Worm (Caenorhabditis elegans) whole organism, L4 larva: ENCODE data around the gene Y75B8A.19.

Source experiments
- F49E8.2 ChIP-seq: sonication (generic microtip); optimal IDR thresholded peaks from 2 replicates; lab custom pipeline; 2016; ENCODE audit warnings: missing compliant biosample characterization, mild to moderate bottlenecking, missing genetic modification characterization, borderline replicate concordance
- ZK337.2 ChIP-seq: fragments of 200-800 bp; sonication (Bioruptor generic); IDR thresholded peaks from 2 replicates; pipeline ENCODE4 v1.3.6; 2022; ENCODE audit warnings: missing genetic modification reagents, missing genetic modification characterization, missing compliant biosample characterization
- aha-1 ChIP-seq: fragments of 150-350 bp; peaks from one replicate; lab custom pipeline; 2014; ENCODE audit warnings: missing biosample characterization, missing genetic modification characterization
- attf-4 ChIP-seq: sonication (generic microtip); optimal IDR thresholded peaks from 3 replicates; lab custom pipeline; 2017; ENCODE audit warnings: missing biosample characterization, missing genetic modification characterization
- ceh-32 ChIP-seq: sonication (generic microtip); optimal IDR thresholded peaks from 2 replicates; lab custom pipeline; 2016; ENCODE audit warnings: mild to moderate bottlenecking, missing genetic modification characterization, missing compliant biosample characterization; ENCODE audit not compliant: poor library complexity
- cey-2 ChIP-seq: sonication (generic microtip); optimal IDR thresholded peaks from 3 replicates; lab custom pipeline; 2017; ENCODE audit warnings: missing genetic modification characterization, mild to moderate bottlenecking, missing compliant biosample characterization, antibody characterized with exemption, borderline replicate concordance; ENCODE audit not compliant: insufficient read depth
- ctbp-1 ChIP-seq: fragments of 200-800 bp; sonication (Bioruptor generic); IDR thresholded peaks from 2 replicates; pipeline ENCODE4 v1.3.6; 2022; ENCODE audit warnings: missing genetic modification reagents, missing genetic modification characterization, missing compliant biosample characterization
- daf-12 ChIP-seq: fragments of 150-350 bp; optimal IDR thresholded peaks from 2 replicates; lab custom pipeline; 2014; ENCODE audit warnings: missing biosample characterization, missing genetic modification reagents, missing genetic modification characterization
- daf-19 ChIP-seq: fragments of 200-800 bp; sonication (Bioruptor generic); conservative IDR thresholded peaks from 2 replicates; pipeline ENCODE4 v1.3.6; 2022; ENCODE audit warnings: missing genetic modification characterization, missing compliant biosample characterization
- dmd-6 ChIP-seq: fragments of 200-800 bp; sonication (Bioruptor generic); IDR thresholded peaks from 2 replicates; pipeline ENCODE4 v1.3.6; 2022; ENCODE audit warnings: missing genetic modification reagents, missing genetic modification characterization, missing compliant biosample characterization
- dve-1 ChIP-seq: sonication (generic microtip); optimal IDR thresholded peaks from 2 replicates; lab custom pipeline; 2017; ENCODE audit warnings: antibody characterized with exemption, mild to moderate bottlenecking, missing genetic modification characterization, missing compliant biosample characterization; ENCODE audit not compliant: insufficient read depth
- egl-43 ChIP-seq: fragments of 200-800 bp; sonication (Bioruptor generic); IDR thresholded peaks from 2 replicates; pipeline ENCODE4 v1.3.6; 2022; ENCODE audit warnings: missing genetic modification reagents, missing genetic modification characterization, missing compliant biosample characterization
- fkh-10 ChIP-seq: fragments of 150-350 bp; optimal IDR thresholded peaks from 2 replicates; lab custom pipeline; 2014; ENCODE audit warnings: missing biosample characterization, missing genetic modification reagents, missing genetic modification characterization
- gei-8 ChIP-seq: fragments of 200-800 bp; sonication (Bioruptor generic); optimal IDR thresholded peaks from 2 replicates; lab custom pipeline; 2018; ENCODE audit warnings: mild to moderate bottlenecking, missing genetic modification characterization, missing compliant biosample characterization
- hif-1 ChIP-seq, 2 experiments: sonication (generic microtip); optimal IDR thresholded peaks; 2 replicates each; lab custom pipeline; 2016 to 2017; ENCODE audit warnings: missing compliant biosample characterization in 2 of 2, missing genetic modification characterization in 2 of 2, missing genetic modification reagents in 2 of 2, missing genotype in 2 of 2, mild to moderate bottlenecking in 1 of 2
- hlh-11 ChIP-seq: fragments of 200-800 bp; sonication (Bioruptor generic); optimal IDR thresholded peaks from 2 replicates; lab custom pipeline; 2018; ENCODE audit warnings: mild to moderate bottlenecking, missing genetic modification characterization, missing compliant biosample characterization
- hmg-1.1 ChIP-seq: fragments of 200-800 bp; sonication (Bioruptor generic); IDR thresholded peaks from 2 replicates; pipeline ENCODE4 v1.3.6; 2022; ENCODE audit warnings: missing genetic modification reagents, missing genetic modification characterization, missing compliant biosample characterization
- lin-38 ChIP-seq: fragments of 200-800 bp; sonication (Bioruptor generic); IDR thresholded peaks from 2 replicates; pipeline ENCODE4 v1.3.6; 2022; ENCODE audit warnings: missing genetic modification reagents, missing genetic modification characterization, missing compliant biosample characterization
- mes-2 ChIP-seq: sonication (generic microtip); optimal IDR thresholded peaks from 2 replicates; lab custom pipeline; 2016; ENCODE audit warnings: missing genotype, mild to moderate bottlenecking, missing genetic modification characterization, missing compliant biosample characterization; ENCODE audit not compliant: poor library complexity, severe bottlenecking
- nhr-10 ChIP-seq: fragments of 150-350 bp; optimal IDR thresholded peaks from 2 replicates; lab custom pipeline; 2014; ENCODE audit warnings: missing biosample characterization, missing genetic modification characterization
- nhr-102 ChIP-seq: sonication (generic microtip); optimal IDR thresholded peaks from 2 replicates; lab custom pipeline; 2016; ENCODE audit warnings: mild to moderate bottlenecking, missing genetic modification characterization, moderate library complexity, missing compliant biosample characterization
- nhr-111 ChIP-seq: fragments of 200-800 bp; sonication (Bioruptor generic); optimal IDR thresholded peaks from 2 replicates; lab custom pipeline; 2018; ENCODE audit warnings: mild to moderate bottlenecking, missing genetic modification characterization, missing compliant biosample characterization
- nhr-237 ChIP-seq: sonication (generic microtip); optimal IDR thresholded peaks from 2 replicates; lab custom pipeline; 2017; ENCODE audit warnings: missing biosample characterization, missing genetic modification characterization
- nhr-48 ChIP-seq: sonication (generic microtip); optimal IDR thresholded peaks from 2 replicates; lab custom pipeline; 2016; ENCODE audit warnings: mild to moderate bottlenecking, missing genetic modification characterization, missing compliant biosample characterization
- nhr-77 ChIP-seq: fragments of 150-350 bp; optimal IDR thresholded peaks from 2 replicates; lab custom pipeline; 2014; ENCODE audit warnings: missing biosample characterization, missing genetic modification characterization
- rbr-2 ChIP-seq: sonication (generic microtip); optimal IDR thresholded peaks from 2 replicates; lab custom pipeline; 2016; ENCODE audit warnings: missing genotype, missing genetic modification characterization, missing compliant biosample characterization
- set-16 ChIP-seq: fragments of 200-800 bp; sonication (Bioruptor generic); IDR thresholded peaks from 2 replicates; pipeline ENCODE4 v1.3.6; 2022; ENCODE audit warnings: missing genetic modification reagents, missing genetic modification characterization, missing compliant biosample characterization
- skn-1 ChIP-seq: fragments of 150-350 bp; optimal IDR thresholded peaks from 2 replicates; lab custom pipeline; 2014; ENCODE audit warnings: missing biosample characterization, missing genetic modification characterization
- snpc-1.2 ChIP-seq: fragments of 200-800 bp; sonication (Bioruptor generic); IDR thresholded peaks from 2 replicates; pipeline ENCODE4 v1.3.6; 2022; ENCODE audit warnings: missing genetic modification reagents, missing genetic modification characterization, missing compliant biosample characterization
- spr-1 ChIP-seq: sonication (generic microtip); optimal IDR thresholded peaks from 2 replicates; lab custom pipeline; 2016; ENCODE audit warnings: mild to moderate bottlenecking, missing genetic modification characterization, missing compliant biosample characterization
- spr-3 ChIP-seq: fragments of 200-800 bp; sonication (Bioruptor generic); optimal IDR thresholded peaks from 2 replicates; lab custom pipeline; 2018; ENCODE audit warnings: mild to moderate bottlenecking, missing genetic modification characterization, missing compliant biosample characterization
- tag-97 ChIP-seq: fragments of 200-800 bp; sonication (Bioruptor generic); IDR thresholded peaks from 2 replicates; pipeline ENCODE4 v1.3.6; 2022; ENCODE audit warnings: missing genetic modification characterization, missing compliant biosample characterization
- tra-1 ChIP-seq: fragments of 200-800 bp; sonication (Bioruptor generic); IDR thresholded peaks from 2 replicates; pipeline ENCODE4 v1.3.6; 2022; ENCODE audit warnings: missing genetic modification reagents, missing genetic modification characterization, missing compliant biosample characterization
- unc-130 ChIP-seq: sonication (generic microtip); optimal IDR thresholded peaks from 2 replicates; lab custom pipeline; 2016; ENCODE audit warnings: missing genetic modification reagents, missing genetic modification characterization, missing compliant biosample characterization
- unc-62 ChIP-seq, 3 experiments: fragments of 150-350 bp in 1 of 3; sonication (generic microtip); optimal IDR thresholded peaks in 2 of 3; peaks in 1 of 3; 1 replicate in 1 of 3; 2 replicates in 2 of 3; lab custom pipeline; 2014 to 2017; ENCODE audit warnings: missing biosample characterization in 3 of 3, missing genetic modification characterization in 3 of 3, missing genetic modification reagents in 3 of 3, missing genotype in 1 of 3
- zag-1 ChIP-seq: fragments of 150-350 bp; optimal IDR thresholded peaks from 2 replicates; lab custom pipeline; 2014; ENCODE audit warnings: missing biosample characterization, missing genetic modification characterization
- ztf-11 ChIP-seq: fragments of 150-350 bp; optimal IDR thresholded peaks from 2 replicates; lab custom pipeline; 2014; ENCODE audit warnings: missing biosample characterization, missing genetic modification characterization
- ztf-7 ChIP-seq: fragments of 150-350 bp; optimal IDR thresholded peaks from 2 replicates; lab custom pipeline; 2014; ENCODE audit warnings: missing biosample characterization, missing genetic modification characterization

Y75B8A.19 gene

DNA sequence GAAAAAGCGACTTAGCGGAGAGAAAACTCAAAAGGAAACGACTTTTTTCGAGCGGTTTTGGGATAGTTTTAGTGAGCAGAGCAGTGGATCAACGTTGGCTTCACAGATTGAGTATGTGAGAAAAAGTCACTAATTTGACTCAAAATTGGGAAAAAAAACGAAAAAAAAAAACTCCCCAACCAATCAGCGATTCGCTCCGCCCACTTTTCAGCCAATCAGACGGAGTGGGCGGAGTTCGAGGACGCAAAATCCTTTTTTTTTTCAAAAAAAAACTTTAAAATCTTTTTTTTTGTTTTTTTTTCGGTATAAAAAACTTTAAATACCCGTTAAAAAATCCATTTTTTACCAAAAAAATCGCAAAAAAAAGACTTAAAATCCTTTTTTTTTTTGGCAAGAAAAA is 5.6 kb upstream of the Y75B8A.19 start:
- no peak for TF ChIP-seq zag-1 (tag; lab: Kevin White, UChicago)
- TF ChIP-seq ztf-11 = no peak
- no peak for TF ChIP-seq nhr-48 (tag; lab: Kevin White, UChicago)
- no peak for TF ChIP-seq dmd-6 (GFP tag; lab: Robert Waterston, UW)
- no peak for TF ChIP-seq hif-1 (tag; optimal IDR thresholded peaks at IDR 0.05; lab: Kevin White, UChicago)
- TF ChIP-seq nhr-102 (tag; lab: Kevin White, UChicago) = no peak
- TF ChIP-seq daf-19 (GFP tag; lab: Robert Waterston, UW) = no peak
- TF ChIP-seq spr-3 (GFP tag; lab: Kevin White, UChicago) = no peak
- no peak for TF ChIP-seq nhr-77 (tag; lab: Kevin White, UChicago)
- TF ChIP-seq ztf-7 (tag; lab: Kevin White, UChicago) = no peak
- TF ChIP-seq tra-1 (GFP tag; lab: Robert Waterston, UW) = no peak
- no peak for TF ChIP-seq fkh-10 (GFP tag; lab: Kevin White, UChicago)
- no peak for TF ChIP-seq nhr-10 (tag; lab: Kevin White, UChicago)
- no peak for TF ChIP-seq nhr-111 (GFP tag; lab: Kevin White, UChicago)
- TF ChIP-seq rbr-2 (tag; lab: Kevin White, UChicago) = no peak

DNA sequence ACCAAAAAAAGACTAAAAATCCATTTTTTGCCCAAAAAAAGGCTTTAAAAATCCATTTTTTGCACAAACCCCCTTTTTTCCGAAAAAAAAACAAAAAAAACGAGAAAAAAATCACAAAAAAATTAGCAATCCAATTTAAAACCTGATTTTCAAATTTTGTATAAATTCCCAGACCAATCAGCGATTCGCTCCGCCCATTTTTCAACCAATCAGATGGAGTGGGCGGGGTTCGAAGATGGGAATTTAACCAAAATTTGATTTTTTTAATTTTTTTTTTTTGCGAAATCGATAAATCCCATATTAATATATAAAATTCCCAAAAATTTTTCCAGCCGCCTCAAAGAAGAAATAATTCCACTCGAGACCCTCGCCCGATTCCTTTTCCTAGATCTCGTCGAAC is 5.0 kb upstream of the Y75B8A.19 start:
- TF ChIP-seq egl-43 (GFP tag; lab: Robert Waterston, UW) (no peak), daf-12 (no peak), cey-2 (no peak), nhr-237 (tag; lab: Kevin White, UChicago) (no peak), attf-4 (tag; lab: Kevin White, UChicago) (no peak), snpc-1.2 (no peak), skn-1 (no peak), set-16 (no peak)

DNA sequence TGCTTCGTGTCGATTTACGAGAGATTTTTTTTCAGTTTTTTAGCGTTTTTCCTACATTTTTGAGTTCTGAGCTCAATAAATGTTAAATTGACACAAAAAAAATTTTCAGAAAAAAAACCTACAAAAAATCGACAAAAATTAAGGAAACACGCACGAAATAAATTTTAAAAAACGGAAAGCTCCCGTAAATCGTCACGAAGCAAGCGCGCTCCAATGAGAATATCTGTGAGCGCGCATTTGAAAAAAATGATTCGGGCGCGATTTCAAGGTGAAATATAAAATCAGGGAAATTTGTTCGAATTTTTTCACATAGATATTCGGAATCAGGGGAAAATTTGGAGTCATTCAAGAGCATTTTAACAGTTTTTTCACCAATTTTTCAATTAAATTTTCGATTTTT is 3.2 kb upstream of the Y75B8A.19 start:
- TF ChIP-seq unc-62 (GFP tag; optimal IDR thresholded peaks at IDR 0.05 in 1 of 2; lab: Kevin White, UChicago) (peak in 1 of 2 experiments; percentile 8), unc-62 (tag; optimal IDR thresholded peaks at IDR 0.05; lab: Kevin White, UChicago) (no peak), lin-38 (GFP tag; lab: Robert Waterston, UW) (peak; percentile 73), spr-1 (tag; lab: Kevin White, UChicago) (no peak), aha-1 (tag; lab: Kevin White, UChicago) (no peak), dmd-6 (GFP tag; lab: Robert Waterston, UW) (no peak)

DNA sequence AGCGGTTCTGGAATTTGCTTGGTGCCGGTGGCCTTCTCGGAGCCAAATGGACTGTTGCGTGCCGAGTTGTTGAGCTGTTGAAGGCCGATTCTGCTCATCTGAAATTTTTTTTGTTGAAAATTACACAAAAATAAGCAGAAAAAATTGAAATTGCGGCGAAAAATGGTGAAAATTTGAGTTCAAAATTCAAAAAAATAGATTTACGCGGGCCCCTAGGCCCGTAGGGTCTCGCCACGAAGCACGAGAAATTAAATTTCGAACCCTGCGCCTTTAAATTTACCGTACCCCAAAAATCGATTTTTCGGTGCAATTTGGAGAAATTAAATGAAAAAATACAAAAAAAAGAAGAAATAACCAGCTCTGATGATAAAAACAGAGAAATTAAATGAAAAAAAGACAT is 1.2 kb upstream of the Y75B8A.19 start, which contains the start of gene gmn-1:
Gene gmn-1 (minus strand): TSS at position 98 of the 400 bp plus-strand sequence.
- TF ChIP-seq ceh-32 (tag; lab: Kevin White, UChicago) (no peak), gei-8 (GFP tag; lab: Kevin White, UChicago) (no peak), lin-38 (GFP tag; lab: Robert Waterston, UW) (peak; percentile 84), zag-1 (tag; lab: Kevin White, UChicago) (no peak), ZK337.2 (no peak), F49E8.2 (tag; lab: Kevin White, UChicago) (peak; percentile 41), dve-1 (tag; lab: Kevin White, UChicago) (no peak), mes-2 (tag; lab: Kevin White, UChicago) (peak; percentile 1), ctbp-1 (no peak), hlh-11 (tag; lab: Kevin White, UChicago) (no peak), unc-130 (peak; percentile 5), snpc-1.2 (0 out of 2 replicates have a peak, but pooled peaks have one; percentile 42), daf-12 (no peak), tag-97 (GFP tag; lab: Robert Waterston, UW) (no peak), hmg-1.1 (GFP tag; lab: Robert Waterston, UW) (no peak), aha-1 (tag; lab: Kevin White, UChicago) (peak; percentile 21)
